Worm (Caenorhabditis elegans) whole organism, L1 larva: ENCODE data around the gene C49C3.6.

Experiments used
- C16A3.4 ChIP-seq: fragments of 150-350 bp; optimal IDR thresholded peaks from 2 replicates; lab custom pipeline; 2014; ENCODE audit warnings: missing biosample characterization, missing genetic modification characterization
- blmp-1 ChIP-seq: fragments of 150-350 bp; optimal IDR thresholded peaks from 2 replicates; lab custom pipeline; 2014; ENCODE audit warnings: missing biosample characterization, missing genetic modification characterization
- ceh-63 ChIP-seq: fragments of 200-800 bp; sonication (Bioruptor generic); optimal IDR thresholded peaks from 2 replicates; lab custom pipeline; 2018; ENCODE audit warnings: mild to moderate bottlenecking, missing genetic modification characterization, missing compliant biosample characterization
- ceh-8 ChIP-seq: fragments of 200-800 bp; sonication (Bioruptor generic); optimal IDR thresholded peaks from 2 replicates; lab custom pipeline; 2018; ENCODE audit warnings: mild to moderate bottlenecking, missing genetic modification characterization, moderate library complexity, missing compliant biosample characterization
- dpl-1 ChIP-seq, 3 experiments: fragments of 150-350 bp in 2 of 3; sonication (generic microtip) in 1 of 3; optimal IDR thresholded peaks; 2 replicates each; lab custom pipeline; 2014 to 2017; ENCODE audit warnings: missing biosample characterization in 3 of 3, missing genetic modification characterization in 3 of 3, missing genetic modification reagents in 3 of 3
- efl-1 ChIP-seq, 4 experiments: fragments of 150-350 bp; optimal IDR thresholded peaks in 3 of 4; peaks in 1 of 4; 1 replicate in 1 of 4; 2 replicates in 3 of 4; lab custom pipeline; 2014; ENCODE audit warnings: missing biosample characterization in 2 of 4, missing genetic modification characterization in 2 of 4, missing genetic modification reagents in 2 of 4
- egl-13 ChIP-seq: sonication (generic microtip); optimal IDR thresholded peaks from 2 replicates; lab custom pipeline; 2016; ENCODE audit warnings: missing genotype, missing genetic modification reagents, missing genetic modification characterization, missing compliant biosample characterization
- fkh-4 ChIP-seq: sonication (generic microtip); optimal IDR thresholded peaks from 2 replicates; lab custom pipeline; 2016; ENCODE audit warnings: missing compliant biosample characterization, missing genetic modification characterization, borderline replicate concordance
- isw-1 ChIP-seq: fragments of 200-800 bp; sonication (Bioruptor generic); IDR thresholded peaks from 2 replicates; pipeline ENCODE4 v1.3.6; 2022; ENCODE audit warnings: missing genetic modification characterization, missing compliant biosample characterization
- lin-13 ChIP-seq: fragments of 150-350 bp; optimal IDR thresholded peaks from 2 replicates; lab custom pipeline; 2014; ENCODE audit warnings: missing biosample characterization, missing genetic modification reagents, missing genetic modification characterization
- lin-15B ChIP-seq: fragments of 150-350 bp; sonication (generic microtip); optimal IDR thresholded peaks from 3 replicates; lab custom pipeline; 2014; ENCODE audit warnings: missing biosample characterization, missing genetic modification characterization
- lin-35 ChIP-seq, 2 experiments: fragments of 150-350 bp; optimal IDR thresholded peaks; 2 replicates each; lab custom pipeline; 2014; ENCODE audit warnings: missing biosample characterization in 2 of 2, missing genetic modification characterization in 2 of 2, missing genetic modification reagents in 2 of 2
- lsy-2 ChIP-seq, 2 experiments: fragments of 150-350 bp; optimal IDR thresholded peaks; 2 replicates each; lab custom pipeline; 2014; ENCODE audit warnings: missing biosample characterization in 2 of 2, missing genetic modification characterization in 2 of 2
- nhr-11 ChIP-seq: fragments of 150-350 bp; optimal IDR thresholded peaks from 2 replicates; lab custom pipeline; 2014; ENCODE audit warnings: missing biosample characterization, missing genetic modification characterization
- nhr-19 ChIP-seq: fragments of 200-800 bp; sonication (Bioruptor generic); conservative IDR thresholded peaks from 2 replicates; pipeline ENCODE4 v1.3.6; 2022; ENCODE audit warnings: missing genetic modification characterization, missing compliant biosample characterization
- nhr-20 ChIP-seq: sonication (generic microtip); optimal IDR thresholded peaks from 2 replicates; lab custom pipeline; 2016; ENCODE audit warnings: mild to moderate bottlenecking, missing genetic modification characterization, missing compliant biosample characterization
- nhr-237 ChIP-seq: fragments of 150-350 bp; optimal IDR thresholded peaks from 2 replicates; lab custom pipeline; 2014; ENCODE audit warnings: missing biosample characterization, missing genetic modification characterization
- nhr-28 ChIP-seq: fragments of 150-350 bp; optimal IDR thresholded peaks from 2 replicates; lab custom pipeline; 2014; ENCODE audit warnings: missing biosample characterization, missing genetic modification characterization
- nhr-47 ChIP-seq: sonication (generic microtip); optimal IDR thresholded peaks from 2 replicates; lab custom pipeline; 2016; ENCODE audit warnings: mild to moderate bottlenecking, missing genetic modification characterization, moderate library complexity, missing compliant biosample characterization
- nhr-85 ChIP-seq: sonication (generic microtip); peaks from one replicate; lab custom pipeline; 2016; ENCODE audit warnings: missing genetic modification characterization, inconsistent platforms, missing compliant biosample characterization
- nhr-90 ChIP-seq: sonication (generic microtip); optimal IDR thresholded peaks from 2 replicates; lab custom pipeline; 2016; ENCODE audit warnings: mild to moderate bottlenecking, missing genetic modification characterization, missing compliant biosample characterization; ENCODE audit not compliant: poor library complexity
- pqm-1 ChIP-seq: sonication (generic microtip); optimal IDR thresholded peaks from 3 replicates; lab custom pipeline; 2017; ENCODE audit warnings: missing biosample characterization, missing genetic modification characterization
- skn-1 ChIP-seq: fragments of 150-350 bp; optimal IDR thresholded peaks from 2 replicates; lab custom pipeline; 2014; ENCODE audit warnings: missing biosample characterization, missing genetic modification characterization
- snu-23 ChIP-seq: sonication (generic microtip); optimal IDR thresholded peaks from 2 replicates; lab custom pipeline; 2016; ENCODE audit warnings: missing genetic modification characterization, missing compliant biosample characterization
- sox-4 ChIP-seq: sonication (generic microtip); optimal IDR thresholded peaks from 2 replicates; lab custom pipeline; 2016; ENCODE audit warnings: missing genetic modification characterization, missing compliant biosample characterization
- sptf-1 ChIP-seq: fragments of 150-350 bp; optimal IDR thresholded peaks from 2 replicates; lab custom pipeline; 2014; ENCODE audit warnings: missing biosample characterization, missing genetic modification characterization
- swsn-7 ChIP-seq: sonication (generic microtip); optimal IDR thresholded peaks from 2 replicates; lab custom pipeline; 2016; ENCODE audit warnings: missing genetic modification characterization, missing compliant biosample characterization
- unc-130 ChIP-seq: fragments of 150-350 bp; optimal IDR thresholded peaks from 2 replicates; lab custom pipeline; 2017; ENCODE audit warnings: missing biosample characterization, missing genetic modification characterization, inconsistent platforms
- unc-86 ChIP-seq: sonication (generic microtip); optimal IDR thresholded peaks from 2 replicates; lab custom pipeline; 2016; ENCODE audit warnings: missing genetic modification characterization, missing compliant biosample characterization
- vab-15 ChIP-seq: sonication (generic microtip); optimal IDR thresholded peaks from 2 replicates; lab custom pipeline; 2017; ENCODE audit warnings: missing genotype, mild to moderate bottlenecking, missing genetic modification characterization, missing compliant biosample characterization
- zag-1 ChIP-seq: fragments of 150-350 bp; optimal IDR thresholded peaks from 2 replicates; lab custom pipeline; 2014; ENCODE audit warnings: missing biosample characterization, missing genetic modification characterization

Gene C49C3.6

DNA sequence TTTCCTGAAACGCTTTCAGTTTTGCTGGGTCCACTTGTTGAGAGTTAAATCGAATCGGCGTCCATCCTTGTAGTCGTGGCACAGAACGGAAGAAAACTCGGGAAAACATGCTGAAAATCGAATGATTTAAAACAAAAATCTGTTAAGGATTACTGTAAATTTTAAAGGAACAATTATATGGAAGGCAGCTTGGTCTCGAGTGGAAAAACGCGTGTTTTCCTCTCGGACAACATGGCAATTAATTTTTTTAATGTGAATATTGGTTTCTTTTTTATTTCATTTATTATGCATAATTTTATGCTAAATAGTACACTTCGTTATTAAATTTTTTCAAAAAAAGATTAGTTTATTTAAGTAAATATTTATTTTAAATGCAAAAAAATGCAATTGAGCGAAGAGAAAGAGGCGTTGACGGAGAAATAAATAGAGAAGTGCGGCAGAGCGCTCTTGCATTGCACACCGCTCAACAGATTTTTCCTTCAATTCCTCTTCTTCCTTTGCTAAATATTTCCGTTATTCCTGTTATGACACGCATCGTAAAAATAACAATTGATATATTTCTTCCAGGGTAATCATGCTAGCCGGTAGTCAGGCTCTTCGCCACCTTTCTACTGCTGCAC lies 48.8 kb downstream of the C49C3.6 start, which contains the start of the genes C30H6.9 and dlat-2:
C30H6.9 (minus strand) TSS at position 110 of the 620 bp plus-strand sequence.
dlat-2 (plus strand) TSS at position 566 of the 620 bp plus-strand sequence.
- peak; percentile 11 for TF ChIP-seq C16A3.4 (tag; lab: Kevin White, UChicago)
- TF ChIP-seq lin-15B, result peak; percentile 13
- peak; percentile 9 for TF ChIP-seq nhr-90 (tag; lab: Kevin White, UChicago)
- TF ChIP-seq dpl-1 (GFP tag; optimal IDR thresholded peaks at IDR 0.05; lab: Kevin White, UChicago), result peak in 2 of 3 experiments; percentile 21 to 49
- no peak for TF ChIP-seq ceh-63
- TF ChIP-seq nhr-85 (tag; lab: Kevin White, UChicago), result no peak
- peak; percentile 19 to 50 for TF ChIP-seq lsy-2 (tag; optimal IDR thresholded peaks at IDR 0.05; lab: Kevin White, UChicago)
- TF ChIP-seq snu-23 (GFP tag; lab: Kevin White, UChicago), result peak; percentile 15
- no peak for TF ChIP-seq zag-1
- TF ChIP-seq nhr-20, result peak; percentile 22
- TF ChIP-seq lin-35 (GFP tag; optimal IDR thresholded peaks at IDR 0.05; lab: Kevin White, UChicago), result peak; percentile 24 to 47
- TF ChIP-seq nhr-47, result peak; percentile 24
- peak; percentile 3 for TF ChIP-seq skn-1 (tag; lab: Kevin White, UChicago)
- TF ChIP-seq efl-1 (optimal IDR thresholded peaks at IDR 0.05; lab: Kevin White, UChicago), result peak; percentile 20 to 25
- peak in 1 of 2 experiments; percentile 35 for TF ChIP-seq efl-1 (GFP tag; optimal IDR thresholded peaks at IDR 0.05 in 1 of 2; lab: Kevin White, UChicago)
- TF ChIP-seq unc-130, result no peak
- no peak for TF ChIP-seq nhr-237
- no peak for TF ChIP-seq lin-13 (GFP tag; lab: Kevin White, UChicago)
- TF ChIP-seq sptf-1 (tag; lab: Kevin White, UChicago), result no peak
- TF ChIP-seq ceh-8, result no peak
- peak; percentile 46 for TF ChIP-seq blmp-1

DNA sequence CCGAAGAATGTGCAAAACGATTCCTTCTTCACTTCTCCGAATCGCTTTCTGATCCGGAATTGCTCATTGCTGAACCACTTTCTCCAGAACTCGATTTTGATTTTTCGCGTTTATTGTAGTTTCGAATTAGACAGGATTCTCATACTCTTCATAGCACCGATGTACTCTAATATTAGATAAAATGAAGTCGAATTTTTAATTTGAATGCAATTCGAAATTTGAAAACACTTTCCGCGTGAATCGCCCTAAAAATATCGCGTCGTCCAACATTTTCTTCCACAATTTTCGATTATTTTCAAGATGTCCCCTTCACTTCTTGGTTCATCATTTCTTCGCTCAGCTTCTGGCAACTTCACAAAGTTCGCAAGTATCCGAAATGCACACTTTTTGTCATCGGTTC lies 50.7 kb downstream of the C49C3.6 start, which contains the start of gene C30H6.8:
C30H6.8 (plus strand) TSS at position 301 of the 400 bp plus-strand sequence.
- TF ChIP-seq pqm-1, result no peak
- TF ChIP-seq fkh-4 (tag; lab: Kevin White, UChicago), result no peak
- no peak for TF ChIP-seq swsn-7
- TF ChIP-seq unc-86 (tag; lab: Kevin White, UChicago), result no peak
- no peak for TF ChIP-seq nhr-28 (tag; lab: Kevin White, UChicago)
- no peak for TF ChIP-seq isw-1
- TF ChIP-seq sox-4 (tag; lab: Kevin White, UChicago), result no peak
- no peak for TF ChIP-seq nhr-19 (GFP tag; lab: Robert Waterston, UW)
- no peak for TF ChIP-seq egl-13 (tag; lab: Kevin White, UChicago)
- TF ChIP-seq nhr-11 (tag; lab: Kevin White, UChicago), result no peak
- no peak for TF ChIP-seq vab-15 (tag; lab: Kevin White, UChicago)
